Fruit fly (Drosophila melanogaster) whole organism, embryonic: ENCODE results near the gene msopa.

Experiments
- BEAF-32 ChIP-seq: fragments of 200-800 bp; sonication (Bioruptor generic); optimal IDR thresholded peaks from 3 replicates; lab custom pipeline; 2017; ENCODE audit warnings: missing biosample characterization, missing genetic modification characterization, mild to moderate bottlenecking, moderate library complexity, missing genetic modification reagents
- CG10209 ChIP-seq: fragments of 200-800 bp; sonication (Bioruptor generic); optimal IDR thresholded peaks from 3 replicates; lab custom pipeline; 2017; ENCODE audit warnings: missing biosample characterization, mild to moderate bottlenecking, missing genetic modification characterization, missing genetic modification reagents
- CG10321 ChIP-seq: fragments of 200-800 bp; sonication (Bioruptor generic); IDR thresholded peaks from 2 replicates; pipeline ENCODE4 v1.3.6; 2022; ENCODE audit warnings: missing biosample characterization, missing genetic modification characterization
- CG10431 ChIP-seq: fragments of 200-800 bp; sonication (Bioruptor generic); optimal IDR thresholded peaks from 3 replicates; lab custom pipeline; 2018; ENCODE audit warnings: missing biosample characterization, mild to moderate bottlenecking, missing genetic modification characterization
- CG10959 ChIP-seq: fragments of 200-800 bp; sonication (Bioruptor generic); IDR thresholded peaks from 2 replicates; pipeline ENCODE4 v1.3.6; 2022; ENCODE audit warnings: missing biosample characterization, missing genetic modification characterization
- CG11696 ChIP-seq: fragments of 200-800 bp; sonication (Bioruptor generic); IDR thresholded peaks from 2 replicates; pipeline ENCODE4 v1.3.6; 2022; ENCODE audit warnings: missing biosample characterization, missing genetic modification characterization
- CG14667 ChIP-seq: fragments of 200-800 bp; sonication (Bioruptor generic); IDR thresholded peaks from 2 replicates; pipeline ENCODE4 v1.3.6; 2022; ENCODE audit warnings: missing biosample characterization, missing genetic modification characterization
- CG14710 ChIP-seq: fragments of 200-800 bp; sonication (Bioruptor generic); optimal IDR thresholded peaks from 3 replicates; lab custom pipeline; 2019; ENCODE audit warnings: missing biosample characterization, mild to moderate bottlenecking, missing genetic modification characterization, moderate library complexity
- CG14860 ChIP-seq: fragments of 200-800 bp; sonication (Bioruptor generic); IDR thresholded peaks from 3 replicates; pipeline ENCODE4 v1.3.6; 2022; ENCODE audit warnings: missing biosample characterization, missing genetic modification characterization; ENCODE audit not compliant: partially characterized antibody
- CG1602 ChIP-seq: fragments of 200-800 bp; sonication (Bioruptor generic); optimal IDR thresholded peaks from 3 replicates; lab custom pipeline; 2016; ENCODE audit warnings: missing biosample characterization, missing genetic modification characterization
- CG1603 ChIP-seq: fragments of 200-800 bp; sonication (Bioruptor generic); optimal IDR thresholded peaks from 2 replicates; lab custom pipeline; 2019; ENCODE audit warnings: missing biosample characterization, mild to moderate bottlenecking, missing genetic modification characterization, moderate library complexity
- CG16863 ChIP-seq: fragments of 200-800 bp; sonication (Bioruptor generic); optimal IDR thresholded peaks from 3 replicates; lab custom pipeline; 2016; ENCODE audit warnings: missing biosample characterization, missing genetic modification characterization
- CG17385 ChIP-seq: fragments of 200-800 bp; sonication (Bioruptor generic); optimal IDR thresholded peaks from 3 replicates; lab custom pipeline; 2018; ENCODE audit warnings: missing biosample characterization, mild to moderate bottlenecking, missing genetic modification characterization
- CG17802 ChIP-seq: fragments of 200-800 bp; sonication (Bioruptor generic); optimal IDR thresholded peaks from 2 replicates; lab custom pipeline; 2018; ENCODE audit warnings: missing biosample characterization, mild to moderate bottlenecking, missing genetic modification characterization, moderate library complexity
- CG32532 ChIP-seq: fragments of 200-800 bp; sonication (Bioruptor generic); IDR thresholded peaks from 2 replicates; pipeline ENCODE4 v1.3.6; 2022; ENCODE audit warnings: missing biosample characterization, missing genetic modification characterization
- CG32767 ChIP-seq: fragments of 200-800 bp; sonication (Bioruptor generic); IDR thresholded peaks from 2 replicates; pipeline ENCODE4 v1.3.6; 2022; ENCODE audit warnings: missing biosample characterization, missing genetic modification characterization
- CG4424 ChIP-seq: fragments of 200-800 bp; sonication (Bioruptor generic); optimal IDR thresholded peaks from 3 replicates; lab custom pipeline; 2016; ENCODE audit warnings: missing biosample characterization, missing genetic modification characterization
- CG4730 ChIP-seq: fragments of 200-800 bp; sonication (Bioruptor generic); IDR thresholded peaks from 2 replicates; pipeline ENCODE4 v1.3.6; 2022; ENCODE audit warnings: missing biosample characterization, missing genetic modification characterization
- CG5953 ChIP-seq: fragments of 200-800 bp; sonication (Bioruptor generic); IDR thresholded peaks from 2 replicates; pipeline ENCODE4 v1.3.6; 2022; ENCODE audit warnings: missing biosample characterization, missing genetic modification characterization
- CG7357 ChIP-seq: fragments of 200-800 bp; sonication (Bioruptor generic); IDR thresholded peaks from 3 replicates; pipeline ENCODE4 v1.3.6; 2022; ENCODE audit warnings: missing biosample characterization, missing genetic modification characterization
- CG7556 ChIP-seq: fragments of 200-800 bp; sonication (Bioruptor generic); optimal IDR thresholded peaks from 2 replicates; lab custom pipeline; 2017; ENCODE audit warnings: missing biosample characterization, mild to moderate bottlenecking, missing genetic modification characterization
- CG8290 ChIP-seq, 3 experiments: fragments of 200-800 bp; sonication (Bioruptor generic); optimal IDR thresholded peaks; 2 replicates each; lab custom pipeline; 2016 to 2019; ENCODE audit warnings: missing biosample characterization in 3 of 3, missing genetic modification characterization in 3 of 3, mild to moderate bottlenecking in 2 of 3, moderate library complexity in 1 of 3
- D19B ChIP-seq: fragments of 200-800 bp; sonication (Bioruptor generic); optimal IDR thresholded peaks from 2 replicates; lab custom pipeline; 2017; ENCODE audit warnings: missing biosample characterization, mild to moderate bottlenecking, missing genetic modification characterization
- Dad ChIP-seq: fragments of 200-800 bp; sonication (Bioruptor generic); optimal IDR thresholded peaks from 3 replicates; lab custom pipeline; 2016; ENCODE audit warnings: missing biosample characterization, missing genetic modification characterization
- E2f1 ChIP-seq: fragments of 200-800 bp; sonication (Bioruptor generic); IDR thresholded peaks from 2 replicates; pipeline ENCODE4 v1.3.6; 2022; ENCODE audit warnings: missing biosample characterization, missing genetic modification characterization
- ERR ChIP-seq: fragments of 200-800 bp; sonication (Bioruptor generic); optimal IDR thresholded peaks from 2 replicates; lab custom pipeline; 2016; ENCODE audit warnings: missing biosample characterization, missing genetic modification characterization
- Fer1 ChIP-seq: fragments of 200-800 bp; sonication (Bioruptor generic); optimal IDR thresholded peaks from 2 replicates; lab custom pipeline; 2017; ENCODE audit warnings: missing biosample characterization, mild to moderate bottlenecking, missing genetic modification characterization
- Med ChIP-seq: fragments of 200-800 bp; sonication (Bioruptor generic); peaks from one replicate; lab custom pipeline; 2016; ENCODE audit warnings: missing biosample characterization, missing genetic modification characterization, mild to moderate bottlenecking, inconsistent platforms, moderate library complexity
- Mes4 ChIP-seq: fragments of 200-800 bp; sonication (Bioruptor generic); optimal IDR thresholded peaks from 2 replicates; lab custom pipeline; 2016; ENCODE audit warnings: missing biosample characterization, missing genetic modification characterization
- Myb ChIP-seq: fragments of 200-800 bp; sonication (Bioruptor generic); optimal IDR thresholded peaks from 2 replicates; lab custom pipeline; 2016; ENCODE audit warnings: missing biosample characterization, missing genetic modification characterization
- NFAT ChIP-seq: fragments of 200-800 bp; sonication (Bioruptor generic); IDR thresholded peaks from 2 replicates; pipeline ENCODE4 v1.3.6; 2022; ENCODE audit warnings: missing biosample characterization, missing genetic modification characterization
- Neu2 ChIP-seq: fragments of 200-800 bp; sonication (Bioruptor generic); optimal IDR thresholded peaks from 3 replicates; lab custom pipeline; 2016; ENCODE audit warnings: missing biosample characterization, missing genetic modification characterization, borderline replicate concordance
- Optix ChIP-seq: fragments of 200-800 bp; sonication (Bioruptor generic); IDR thresholded peaks from 3 replicates; pipeline ENCODE4 v1.3.6; 2022; ENCODE audit warnings: missing biosample characterization, missing genetic modification characterization
- Rfx ChIP-seq: fragments of 200-800 bp; sonication (Bioruptor generic); IDR thresholded peaks from 2 replicates; pipeline ENCODE4 v1.3.6; 2022; ENCODE audit warnings: missing biosample characterization, missing genetic modification characterization
- Six4 ChIP-seq: fragments of 200-800 bp; sonication (Bioruptor generic); optimal IDR thresholded peaks from 2 replicates; lab custom pipeline; 2016; ENCODE audit warnings: missing biosample characterization, missing genetic modification characterization
- Taf1 ChIP-seq: fragments of 200-800 bp; sonication (Bioruptor generic); IDR thresholded peaks from 2 replicates; pipeline ENCODE4 v1.3.6; 2022; ENCODE audit warnings: missing biosample characterization, missing genetic modification characterization
- Xbp1 ChIP-seq: fragments of 200-800 bp; sonication (Bioruptor generic); optimal IDR thresholded peaks from 3 replicates; lab custom pipeline; 2016; ENCODE audit warnings: missing biosample characterization, mild to moderate bottlenecking, missing genetic modification characterization
- ab ChIP-seq: fragments of 200-800 bp; sonication (Bioruptor generic); optimal IDR thresholded peaks from 2 replicates; lab custom pipeline; 2016; ENCODE audit warnings: missing biosample characterization, missing genetic modification characterization
- br ChIP-seq: fragments of >200 bp; optimal IDR thresholded peaks from 2 replicates; lab custom pipeline; 2017
- corto ChIP-seq: fragments of 200-800 bp; sonication (Bioruptor generic); optimal IDR thresholded peaks from 2 replicates; lab custom pipeline; 2016; ENCODE audit warnings: missing biosample characterization, mild to moderate bottlenecking, missing genetic modification characterization, moderate library complexity
- fru ChIP-seq: fragments of >200 bp; optimal IDR thresholded peaks from 2 replicates; lab custom pipeline; 2017
- gem ChIP-seq: fragments of 200-800 bp; sonication (Bioruptor generic); optimal IDR thresholded peaks from 2 replicates; lab custom pipeline; 2019; ENCODE audit warnings: missing biosample characterization, mild to moderate bottlenecking, missing genetic modification characterization, moderate library complexity
- gro ChIP-seq: fragments of 200-800 bp; sonication (Bioruptor generic); optimal IDR thresholded peaks from 2 replicates; lab custom pipeline; 2016; ENCODE audit warnings: missing biosample characterization, missing genetic modification characterization
- ind ChIP-seq: fragments of 200-800 bp; sonication (Bioruptor generic); optimal IDR thresholded peaks from 3 replicates; lab custom pipeline; 2016; ENCODE audit warnings: missing biosample characterization, missing genetic modification characterization
- nmo ChIP-seq: fragments of 200-800 bp; sonication (Bioruptor generic); optimal IDR thresholded peaks from 2 replicates; lab custom pipeline; 2018; ENCODE audit warnings: missing biosample characterization, mild to moderate bottlenecking, missing genetic modification characterization, moderate library complexity
- prd ChIP-seq, 3 experiments: fragments of >200 bp in 2 of 3; fragments of 200-800 bp in 1 of 3; sonication (Bioruptor generic) in 1 of 3; optimal IDR thresholded peaks in 2 of 3; IDR thresholded peaks in 1 of 3; 2 replicates in 2 of 3; 3 replicates in 1 of 3; pipeline versions ENCODE4 v1.3.6 to Lab custom; 2017 to 2022; ENCODE audit warnings: missing biosample characterization in 1 of 3, missing genetic modification characterization in 1 of 3
- row ChIP-seq: fragments of 200-800 bp; sonication (Bioruptor generic); IDR thresholded peaks from 3 replicates; pipeline ENCODE4 v1.3.6; 2022; ENCODE audit warnings: missing biosample characterization, missing genetic modification characterization
- sens ChIP-seq: fragments of 200-800 bp; sonication (Bioruptor generic); peaks from one replicate; lab custom pipeline; 2016; ENCODE audit warnings: missing biosample characterization, missing genetic modification characterization
- stc ChIP-seq: fragments of 200-800 bp; sonication (Bioruptor generic); IDR thresholded peaks from 2 replicates; pipeline ENCODE4 v1.3.6; 2022; ENCODE audit warnings: missing biosample characterization, missing genetic modification characterization
- tin ChIP-seq: fragments of 200-800 bp; sonication (Bioruptor generic); optimal IDR thresholded peaks from 3 replicates; lab custom pipeline; 2016; ENCODE audit warnings: missing biosample characterization, missing genetic modification characterization
- tio ChIP-seq: fragments of 200-800 bp; sonication (Bioruptor generic); optimal IDR thresholded peaks from 2 replicates; lab custom pipeline; 2017; ENCODE audit warnings: missing biosample characterization, missing genetic modification characterization, inconsistent platforms
- trh ChIP-seq: fragments of 200-800 bp; sonication (Bioruptor generic); optimal IDR thresholded peaks from 2 replicates; lab custom pipeline; 2016; ENCODE audit warnings: missing biosample characterization, missing genetic modification characterization
- wdn ChIP-seq: fragments of 200-800 bp; sonication (Bioruptor generic); IDR thresholded peaks from 2 replicates; pipeline ENCODE4 v1.3.6; 2022; ENCODE audit warnings: missing biosample characterization, missing genetic modification characterization

Gene msopa

dm6 chr3L:22072824-22073223 is 9.7 kb upstream of the msopa start:
- TF ChIP-seq row (GFP tag; lab: Robert Waterston, UW) (0 out of 3 replicates have a peak, but pooled peaks have one; percentile 36), Dad (no peak), CG1602 (GFP tag; lab: Kevin White, UChicago) (no peak), CG16863 (no peak), CG1603 (tag; lab: Kevin White, UChicago) (peak; percentile 1), corto (GFP tag; lab: Kevin White, UChicago) (no peak), CG14860 (no peak), D19B (GFP tag; lab: Kevin White, UChicago) (no peak), sens (GFP tag; lab: Kevin White, UChicago) (peak; percentile 62), wdn (no peak), ab (GFP tag; lab: Kevin White, UChicago) (no peak), gem (no peak), CG32532 (GFP tag; lab: Robert Waterston, UW) (0 out of 2 replicates have a peak, but pooled peaks have one; percentile 17), CG4424 (GFP tag; lab: Kevin White, UChicago) (no peak), Med (peak; percentile 47), Optix (GFP tag; lab: Robert Waterston, UW) (no peak), Xbp1 (GFP tag; lab: Kevin White, UChicago) (no peak), BEAF-32 (GFP tag; lab: Kevin White, UChicago) (no peak), CG5953 (GFP tag; lab: Robert Waterston, UW) (no peak), CG14667 (GFP tag; lab: Robert Waterston, UW) (no peak), E2f1 (GFP tag; lab: Robert Waterston, UW) (no peak), CG7357 (no peak), CG11696 (peak; percentile 60), CG17802 (tag; lab: Kevin White, UChicago) (peak; percentile 24), nmo (no peak), trh (GFP tag; lab: Kevin White, UChicago) (no peak), NFAT (no peak), br (no peak), Six4 (GFP tag; lab: Kevin White, UChicago) (no peak), CG14710 (no peak)

dm6 chr3L:22074347-22074971 is 8.1 kb upstream of the msopa start, which contains the start of gene CG7133:
CG7133 (minus strand) TSS chr3L:22074523.
- no peak for TF ChIP-seq ind
- TF ChIP-seq Taf1 (GFP tag; lab: Robert Waterston, UW) = no peak
- TF ChIP-seq CG17385 (GFP tag; lab: Kevin White, UChicago) = no peak
- no peak for TF ChIP-seq tin (GFP tag; lab: Kevin White, UChicago)
- TF ChIP-seq Fer1 (GFP tag; lab: Kevin White, UChicago) = no peak
- no peak for TF ChIP-seq Rfx (GFP tag; lab: Robert Waterston, UW)
- no peak for TF ChIP-seq ERR (GFP tag; lab: Kevin White, UChicago)
- TF ChIP-seq Neu2 (GFP tag; lab: Kevin White, UChicago) = no peak
- TF ChIP-seq tio (GFP tag; lab: Kevin White, UChicago) = no peak
- TF ChIP-seq CG10209 = no peak
- TF ChIP-seq Myb (GFP tag; lab: Kevin White, UChicago) = no peak
- no peak for TF ChIP-seq stc (GFP tag; lab: Robert Waterston, UW)
- no peak for TF ChIP-seq fru
- TF ChIP-seq CG10431 = no peak
- TF ChIP-seq gro (GFP tag; lab: Kevin White, UChicago) = no peak
- no peak for TF ChIP-seq Mes4
- TF ChIP-seq CG10321 (GFP tag; lab: Robert Waterston, UW) = no peak
- TF ChIP-seq CG32767 (GFP tag; lab: Robert Waterston, UW) = no peak
- no peak for TF ChIP-seq CG7556 (GFP tag; lab: Kevin White, UChicago)
- no peak for TF ChIP-seq prd (optimal IDR thresholded peaks at IDR 0.05; lab: Kevin White, UChicago)
- TF ChIP-seq prd (GFP tag; IDR thresholded peaks at IDR 0.05; lab: Robert Waterston, UW) = no peak
- no peak for TF ChIP-seq CG10959 (GFP tag; lab: Robert Waterston, UW)
- no peak for TF ChIP-seq CG4730 (GFP tag; lab: Robert Waterston, UW)
- TF ChIP-seq CG8290 (GFP tag; optimal IDR thresholded peaks at IDR 0.05; lab: Kevin White, UChicago) = no peak
- peak in 1 of 2 experiments; percentile 58 for TF ChIP-seq CG8290 (tag; optimal IDR thresholded peaks at IDR 0.05; lab: Kevin White, UChicago)
